Fruit fly (Drosophila melanogaster) whole organism, wandering third instar larva: ENCODE measurements around the gene CG17239.

Experiments
- CG32264 ChIP-seq: fragments of 200-800 bp; sonication (Bioruptor generic); optimal IDR thresholded peaks from 2 replicates; lab custom pipeline; 2016; ENCODE audit warnings: missing biosample characterization, missing genetic modification characterization
- CG9705 ChIP-seq: fragments of 200-800 bp; sonication (Bioruptor generic); optimal IDR thresholded peaks from 2 replicates; lab custom pipeline; 2018; ENCODE audit warnings: missing biosample characterization, mild to moderate bottlenecking, missing genetic modification characterization
- CrebA ChIP-seq: fragments of 200-800 bp; sonication (Bioruptor generic); optimal IDR thresholded peaks from 2 replicates; lab custom pipeline; 2016; ENCODE audit warnings: missing biosample characterization, mild to moderate bottlenecking, missing genetic modification characterization, borderline replicate concordance
- Dfd ChIP-seq: fragments of >200 bp; optimal IDR thresholded peaks from 2 replicates; lab custom pipeline; 2017; ENCODE audit warnings: missing biosample characterization, missing genetic modification characterization
- Dif ChIP-seq: fragments of 200-275, 200-300 bp; sonication (Bioruptor generic); optimal IDR thresholded peaks from 2 replicates; lab custom pipeline; 2018; ENCODE audit warnings: missing biosample characterization, missing genetic modification characterization; ENCODE audit not compliant: partially characterized antibody
- GATAd ChIP-seq: sonication (Bioruptor generic); optimal IDR thresholded peaks from 2 replicates; lab custom pipeline; 2016; ENCODE audit warnings: missing biosample characterization, missing genetic modification characterization
- HLH106 ChIP-seq: fragments of 200-800 bp; optimal IDR thresholded peaks from 3 replicates; lab custom pipeline; 2019; ENCODE audit warnings: missing biosample characterization, mild to moderate bottlenecking, missing genetic modification characterization, moderate library complexity
- Hnf4 ChIP-seq: fragments of 200-800 bp; sonication (Bioruptor generic); optimal IDR thresholded peaks from 2 replicates; lab custom pipeline; 2016; ENCODE audit warnings: missing biosample characterization, mild to moderate bottlenecking, missing genetic modification characterization
- Hr83 ChIP-seq: fragments of 200-300 bp; sonication (Bioruptor generic); optimal IDR thresholded peaks from 2 replicates; lab custom pipeline; 2016; ENCODE audit warnings: missing biosample characterization, mild to moderate bottlenecking, missing genetic modification characterization, moderate library complexity; ENCODE audit not compliant: poor library complexity, severe bottlenecking
- Jra ChIP-seq: sonication (Bioruptor generic); optimal IDR thresholded peaks from 2 replicates; lab custom pipeline; 2016; ENCODE audit warnings: missing biosample characterization, missing genetic modification characterization
- Mio ChIP-seq: sonication (Bioruptor generic); optimal IDR thresholded peaks from 2 replicates; lab custom pipeline; 2016; ENCODE audit warnings: missing biosample characterization, missing genetic modification characterization
- Myc ChIP-seq: fragments of >200 bp; optimal IDR thresholded peaks from 2 replicates; lab custom pipeline; 2017
- N ChIP-seq: fragments of >200 bp; optimal IDR thresholded peaks from 2 replicates; lab custom pipeline; 2018; ENCODE audit warnings: missing biosample characterization, missing external identifiers, missing genetic modification characterization
- OdsH ChIP-seq: fragments of 200-800 bp; sonication (Bioruptor generic); optimal IDR thresholded peaks from 2 replicates; lab custom pipeline; 2016; ENCODE audit warnings: missing biosample characterization, mild to moderate bottlenecking, missing genetic modification characterization
- Rel ChIP-seq, 2 experiments: fragments of 200-800 bp; sonication (Bioruptor generic) in 1 of 2; optimal IDR thresholded peaks; 2 replicates in 1 of 2; 3 replicates in 1 of 2; lab custom pipeline; 2016 to 2019; ENCODE audit warnings: mild to moderate bottlenecking in 2 of 2, missing biosample characterization in 2 of 2, missing genetic modification characterization in 2 of 2, moderate library complexity in 1 of 2
- Sp1 ChIP-seq: fragments of 200-800 bp; sonication (Bioruptor generic); optimal IDR thresholded peaks from 3 replicates; lab custom pipeline; 2019; ENCODE audit warnings: missing biosample characterization, mild to moderate bottlenecking, missing genetic modification characterization, moderate library complexity
- Vsx2 ChIP-seq: fragments of 200-300, 225-300 bp; sonication (Bioruptor generic); optimal IDR thresholded peaks from 2 replicates; lab custom pipeline; 2018; ENCODE audit warnings: missing biosample characterization, missing genetic modification characterization; ENCODE audit not compliant: partially characterized antibody
- br ChIP-seq: fragments of 200-800 bp; sonication (Bioruptor generic); optimal IDR thresholded peaks from 2 replicates; lab custom pipeline; 2016; ENCODE audit warnings: missing biosample characterization, missing genetic modification characterization
- brk ChIP-seq: fragments of 200-800 bp; sonication (Bioruptor generic); optimal IDR thresholded peaks from 2 replicates; lab custom pipeline; 2016; ENCODE audit warnings: missing biosample characterization, mild to moderate bottlenecking, missing genetic modification characterization
- dl ChIP-seq, 2 experiments: fragments of 175-275, 200-275 bp in 1 of 2; fragments of 200-275 bp in 1 of 2; sonication (Bioruptor generic); optimal IDR thresholded peaks; lab custom pipeline; 2018; ENCODE audit warnings: mild to moderate bottlenecking in 2 of 2, missing biosample characterization in 2 of 2, missing genetic modification characterization in 2 of 2, moderate library complexity in 2 of 2; ENCODE audit not compliant: partially characterized antibody in 2 of 2, insufficient read depth in 1 of 2
- dmrt93B ChIP-seq: fragments of 200-800 bp; sonication (Bioruptor generic); optimal IDR thresholded peaks from 2 replicates; lab custom pipeline; 2018; ENCODE audit warnings: missing biosample characterization, mild to moderate bottlenecking, missing genetic modification characterization
- dsf ChIP-seq: sonication (Bioruptor generic); optimal IDR thresholded peaks from 2 replicates; lab custom pipeline; 2016; ENCODE audit warnings: missing biosample characterization, missing genetic modification characterization, borderline replicate concordance
- ey ChIP-seq: fragments of 200-800 bp; sonication (Bioruptor generic); optimal IDR thresholded peaks from 2 replicates; lab custom pipeline; 2016; ENCODE audit warnings: missing biosample characterization, missing genetic modification characterization
- foxo ChIP-seq, 2 experiments: fragments of 200-800 bp; sonication (Bioruptor generic); optimal IDR thresholded peaks; 2 replicates in 1 of 2; 3 replicates in 1 of 2; lab custom pipeline; 2016 to 2017; ENCODE audit warnings: missing biosample characterization in 2 of 2, missing genetic modification characterization in 2 of 2
- fru ChIP-seq: fragments of 200-800 bp; sonication (Bioruptor generic); optimal IDR thresholded peaks from 3 replicates; lab custom pipeline; 2016; ENCODE audit warnings: missing biosample characterization, mild to moderate bottlenecking, missing genetic modification characterization
- h ChIP-seq: fragments of 200-800 bp; sonication (Bioruptor generic); optimal IDR thresholded peaks from 3 replicates; lab custom pipeline; 2016; ENCODE audit warnings: missing biosample characterization, mild to moderate bottlenecking, missing genetic modification characterization
- pan ChIP-seq: fragments of >200 bp; optimal IDR thresholded peaks from 2 replicates; lab custom pipeline; 2017
- psq ChIP-seq: fragments of 200-800 bp; sonication (Bioruptor generic); optimal IDR thresholded peaks from 3 replicates; lab custom pipeline; 2017; ENCODE audit warnings: missing biosample characterization, mild to moderate bottlenecking, missing genetic modification characterization, moderate library complexity
- rgr ChIP-seq: fragments of 200-800 bp; sonication (Bioruptor generic); optimal IDR thresholded peaks from 3 replicates; lab custom pipeline; 2016; ENCODE audit warnings: missing biosample characterization, mild to moderate bottlenecking, missing genetic modification characterization
- sage ChIP-seq: fragments of 200-800 bp; sonication (Bioruptor generic); optimal IDR thresholded peaks from 2 replicates; lab custom pipeline; 2016; ENCODE audit warnings: missing biosample characterization, mild to moderate bottlenecking, missing genetic modification characterization
- sv ChIP-seq: fragments of 200-800 bp; sonication (Bioruptor generic); optimal IDR thresholded peaks from 3 replicates; lab custom pipeline; 2016; ENCODE audit warnings: missing biosample characterization, missing genetic modification characterization
- tai ChIP-seq: sonication (Bioruptor generic); optimal IDR thresholded peaks from 2 replicates; lab custom pipeline; 2016; ENCODE audit warnings: missing biosample characterization, missing genetic modification characterization
- usp ChIP-seq: fragments of >200 bp; optimal IDR thresholded peaks from 2 replicates; lab custom pipeline; 2017; ENCODE audit warnings: missing biosample characterization, missing genetic modification characterization

The CG17239 gene

DNA sequence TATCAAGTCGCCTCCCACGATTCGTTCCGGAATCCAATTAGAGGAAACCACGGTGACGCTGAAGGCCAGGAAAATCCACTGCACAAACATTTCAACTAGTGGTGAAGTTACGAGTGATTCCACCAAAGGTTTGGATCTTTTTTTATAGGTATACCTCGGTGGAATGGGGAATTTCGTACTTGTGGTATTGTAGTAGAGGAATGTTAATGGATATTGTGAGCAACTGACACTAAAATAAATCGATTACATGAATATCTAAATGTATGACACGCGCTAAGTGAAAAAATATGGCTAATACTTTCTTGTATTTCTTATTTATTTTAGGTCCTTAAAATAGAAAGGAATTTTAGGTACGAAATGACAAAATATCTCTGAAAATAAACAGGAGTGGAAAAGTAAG, at the start of gene CG17239:
TSS of gene CG17239 (minus strand) at position 101 of the 400 bp plus-strand sequence.
- TF ChIP-seq brk (GFP tag; lab: Kevin White, UChicago) (no peak), CG32264 (GFP tag; lab: Kevin White, UChicago) (no peak), Jra (no peak), pan (no peak), Sp1 (GFP tag; lab: Kevin White, UChicago) (no peak), Hr83 (GFP tag; lab: Kevin White, UChicago) (no peak), Dif (GFP tag; lab: Kevin White, UChicago) (no peak), CrebA (GFP tag; lab: Kevin White, UChicago) (no peak), br (GFP tag; lab: Kevin White, UChicago) (no peak), Rel (GFP tag; optimal IDR thresholded peaks at IDR 0.05; lab: Kevin White, UChicago) (no peak), Rel (tag; optimal IDR thresholded peaks at IDR 0.05; lab: Kevin White, UChicago) (no peak), HLH106 (tag; lab: Kevin White, UChicago) (no peak), GATAd (GFP tag; lab: Kevin White, UChicago) (no peak), psq (GFP tag; lab: Kevin White, UChicago) (no peak), usp (no peak), Hnf4 (GFP tag; lab: Kevin White, UChicago) (no peak), tai (GFP tag; lab: Kevin White, UChicago) (no peak), sage (no peak), CG9705 (GFP tag; lab: Kevin White, UChicago) (no peak), h (no peak), Dfd (GFP tag; lab: Kevin White, UChicago) (no peak)
- TF ChIP-seq, all 38 proteins: peak for 0

DNA sequence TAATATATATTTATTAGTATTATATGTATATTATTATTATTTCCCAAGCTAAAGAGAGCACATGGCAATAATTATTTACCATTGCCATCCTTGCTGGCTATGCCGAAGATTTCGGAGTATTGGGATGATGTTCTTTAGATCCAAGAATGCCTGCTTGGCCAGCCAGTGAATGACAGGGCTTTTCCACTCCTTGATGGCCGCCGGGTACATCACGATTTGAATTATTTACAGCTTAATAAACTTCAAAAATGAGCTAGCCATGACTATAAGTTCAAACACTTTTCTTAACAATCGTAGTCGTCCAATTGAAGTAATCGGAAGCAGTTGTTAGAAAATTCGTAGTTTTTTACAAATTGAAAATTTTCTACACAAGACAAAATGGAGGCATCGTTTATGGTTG, 47.7 kb upstream of the CG17239 start, which contains the start of gene CG31949:
TSS of gene CG31949 (plus strand) at position 301 of the 400 bp plus-strand sequence.
- no peak for TF ChIP-seq usp
- TF ChIP-seq sv = no peak
- TF ChIP-seq Vsx2 (GFP tag; lab: Kevin White, UChicago) = no peak

- TF ChIP-seq Hr83 (GFP tag; lab: Kevin White, UChicago) = no peak
- no peak for TF ChIP-seq dmrt93B
- TF ChIP-seq br (GFP tag; lab: Kevin White, UChicago) = no peak
- no peak for TF ChIP-seq dsf (GFP tag; lab: Kevin White, UChicago)
- TF ChIP-seq tai (GFP tag; lab: Kevin White, UChicago) = no peak
- no peak for TF ChIP-seq Rel (GFP tag; optimal IDR thresholded peaks at IDR 0.05; lab: Kevin White, UChicago)
- TF ChIP-seq Rel (tag; optimal IDR thresholded peaks at IDR 0.05; lab: Kevin White, UChicago) = no peak
- TF ChIP-seq Sp1 (GFP tag; lab: Kevin White, UChicago) = no peak
- no peak for TF ChIP-seq Mio
- TF ChIP-seq sv = no peak
- no peak for TF ChIP-seq N (GFP tag; lab: Kevin White, UChicago)
- no peak for TF ChIP-seq foxo (GFP tag; optimal IDR thresholded peaks at IDR 0.05; lab: Kevin White, UChicago)
- no peak for TF ChIP-seq brk (GFP tag; lab: Kevin White, UChicago)
- no peak for TF ChIP-seq Myc (lab: Kevin White, UChicago)
- TF ChIP-seq sage = no peak
- no peak for TF ChIP-seq Dfd (GFP tag; lab: Kevin White, UChicago)
- TF ChIP-seq OdsH (GFP tag; lab: Kevin White, UChicago) = no peak
- no peak for TF ChIP-seq GATAd (GFP tag; lab: Kevin White, UChicago)
These were observed 38.5 kb upstream of the CG17239 start, which contains the start of gene robl22E for dm6 chr2L:2290638-2291037. Gene robl22E (minus strand): TSS chr2L:2290738.

DNA sequence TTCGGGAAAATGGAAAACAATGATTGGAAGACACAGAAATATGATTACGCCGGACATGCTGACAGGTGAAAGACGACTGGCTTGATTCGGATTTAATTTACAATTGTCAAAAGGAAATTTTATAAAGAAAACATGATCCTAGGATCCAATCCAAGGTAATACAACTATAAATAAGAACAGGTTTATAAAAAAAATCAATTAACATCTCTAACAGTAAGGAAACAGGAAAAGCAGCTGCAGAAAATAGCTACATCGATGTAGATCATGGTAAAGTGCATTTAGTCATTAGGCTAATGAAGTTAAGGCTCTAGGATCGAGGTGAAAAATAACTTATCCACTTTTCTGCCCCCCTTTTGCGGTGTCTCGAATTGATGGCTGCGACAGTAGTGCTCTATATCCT, 37.2 kb upstream of the CG17239 start, which contains the start of gene CG17237:
TSS of gene CG17237 (minus strand) at position 101 of the 400 bp plus-strand sequence.
- TF ChIP-seq Mio (no peak), ey (GFP tag; lab: Kevin White, UChicago) (no peak)

dm6 chr2L:2287807-2288206, 35.7 kb upstream of the CG17239 start, which contains the start of gene CG42658:
Gene CG42658 (minus strand): TSS chr2L:2287907.
- no peak for TF ChIP-seq dl (GFP tag; optimal IDR thresholded peaks at IDR 0.05; lab: Kevin White, UChicago; ENCODE audit: insufficient read depth in 1 of 2, partially characterized antibody in 2 of 2)
- no peak for TF ChIP-seq Hr83 (GFP tag; lab: Kevin White, UChicago)
- TF ChIP-seq rgr (GFP tag; lab: Kevin White, UChicago) = no peak
- TF ChIP-seq HLH106 (tag; lab: Kevin White, UChicago) = no peak
- no peak for TF ChIP-seq fru (GFP tag; lab: Kevin White, UChicago)
- no peak for TF ChIP-seq brk (GFP tag; lab: Kevin White, UChicago)
- no peak for TF ChIP-seq sv
- TF ChIP-seq Dif (GFP tag; lab: Kevin White, UChicago) = no peak
- no peak for TF ChIP-seq foxo (GFP tag; optimal IDR thresholded peaks at IDR 0.05; lab: Kevin White, UChicago)
- no peak for TF ChIP-seq tai (GFP tag; lab: Kevin White, UChicago)
- no peak for TF ChIP-seq Dfd (GFP tag; lab: Kevin White, UChicago)
